Fruit fly (Drosophila melanogaster): ENCODE results near the gene opa.
A peak's percentile ranks its signal among the peaks of the same experiment; 100 is the strongest.

opa gene

DNA sequence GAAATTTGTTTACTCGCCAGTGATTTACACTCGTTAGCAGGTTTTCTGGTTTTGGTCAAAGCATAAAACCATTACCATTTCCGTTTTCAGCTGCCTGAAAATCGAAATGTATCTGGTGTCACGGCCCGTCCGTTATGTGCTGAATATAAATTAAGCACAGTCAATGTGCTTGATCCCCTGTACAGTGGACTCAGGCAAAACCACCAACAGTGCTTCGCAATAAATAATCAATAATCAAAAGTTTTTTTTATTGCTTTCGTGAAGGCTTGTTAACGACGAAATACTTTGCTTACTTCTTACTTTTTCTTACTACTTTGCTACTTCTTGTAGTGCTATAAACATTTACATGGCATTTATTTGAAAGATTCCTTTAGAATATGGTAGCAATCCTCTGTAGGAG is 60.6 kb downstream of the opa start:
- TF ChIP-seq lola (GFP tag; optimal IDR thresholded peaks at IDR 0.05): no peak
- no peak for TF ChIP-seq N (GFP tag; optimal IDR thresholded peaks at IDR 0.05)
- TF ChIP-seq Rel (GFP tag; optimal IDR thresholded peaks at IDR 0.05): no peak
- TF ChIP-seq Rel (tag; optimal IDR thresholded peaks at IDR 0.05): no peak
- no peak for TF ChIP-seq Jra (GFP tag; optimal IDR thresholded peaks at IDR 0.05)
- peak; percentile 5 for TF ChIP-seq HLH106 (tag; optimal IDR thresholded peaks at IDR 0.05)
- TF ChIP-seq brk (GFP tag; optimal IDR thresholded peaks at IDR 0.05): no peak
- no peak for TF ChIP-seq jim (GFP tag; optimal IDR thresholded peaks at IDR 0.05)
- TF ChIP-seq CrebA (GFP tag; optimal IDR thresholded peaks at IDR 0.05; ENCODE audit: borderline replicate concordance): no peak
- peak; percentile 4 for TF ChIP-seq OdsH (GFP tag; optimal IDR thresholded peaks at IDR 0.05)

DNA sequence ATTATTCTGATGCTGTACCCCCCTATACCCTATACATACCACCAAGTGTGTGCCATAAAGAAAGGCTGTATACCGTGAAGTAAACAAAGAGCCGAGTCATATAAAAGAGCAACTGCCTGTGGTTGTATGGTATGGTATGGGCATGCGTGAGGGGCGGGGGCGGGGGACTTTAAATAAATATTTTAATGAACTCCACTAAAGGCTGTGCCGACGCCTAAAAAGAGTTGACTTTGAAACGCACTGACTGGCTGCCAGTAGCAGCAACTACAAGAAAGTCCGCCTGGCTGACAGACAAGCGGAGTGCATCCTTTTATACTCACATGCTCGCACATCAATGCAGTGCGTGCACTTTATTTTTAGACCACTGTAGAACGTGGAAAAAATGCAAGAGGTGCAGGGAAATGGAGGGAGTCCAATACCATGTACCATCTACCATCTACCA is 61.8 kb downstream of the opa start:
- TF ChIP-seq HLH106 (tag; optimal IDR thresholded peaks at IDR 0.05): peak; percentile 6
- no peak for TF ChIP-seq Myc (optimal IDR thresholded peaks at IDR 0.05)
